Fruit fly (Drosophila melanogaster) whole organism, embryonic: ENCODE data around the gene uncNacbeta.

Experiments
- Atf-2 ChIP-seq: fragments of 200-800 bp; sonication (Bioruptor generic); optimal IDR thresholded peaks from 2 replicates; lab custom pipeline; 2016; ENCODE audit warnings: missing biosample characterization, missing genetic modification characterization
- Atf6 ChIP-seq: fragments of 200-800 bp; sonication (Bioruptor generic); IDR thresholded peaks from 2 replicates; pipeline ENCODE4 v1.3.6; 2022; ENCODE audit warnings: missing biosample characterization, missing genetic modification characterization
- Bdp1 ChIP-seq: fragments of 200-800 bp; sonication (Bioruptor generic); optimal IDR thresholded peaks from 3 replicates; lab custom pipeline; 2016; ENCODE audit warnings: missing biosample characterization, missing genetic modification characterization
- BtbVII ChIP-seq: fragments of 200-800 bp; sonication (Bioruptor generic); optimal IDR thresholded peaks from 3 replicates; lab custom pipeline; 2017; ENCODE audit warnings: missing biosample characterization, mild to moderate bottlenecking, missing genetic modification characterization
- CG11723 ChIP-seq: fragments of 200-800 bp; sonication (Bioruptor generic); optimal IDR thresholded peaks from 2 replicates; lab custom pipeline; 2017; ENCODE audit warnings: missing biosample characterization, mild to moderate bottlenecking, missing genetic modification characterization
- CG13424 ChIP-seq: fragments of 200-800 bp; sonication (Bioruptor generic); optimal IDR thresholded peaks from 2 replicates; lab custom pipeline; 2019; ENCODE audit warnings: missing biosample characterization, mild to moderate bottlenecking, missing genetic modification characterization, moderate library complexity
- CG15601 ChIP-seq: fragments of 200-800 bp; sonication (Bioruptor generic); optimal IDR thresholded peaks from 3 replicates; lab custom pipeline; 2019; ENCODE audit warnings: missing biosample characterization, mild to moderate bottlenecking, missing genetic modification characterization, moderate library complexity
- CG1602 ChIP-seq: fragments of 200-800 bp; sonication (Bioruptor generic); optimal IDR thresholded peaks from 3 replicates; lab custom pipeline; 2016; ENCODE audit warnings: missing biosample characterization, missing genetic modification characterization
- CG17385 ChIP-seq: fragments of 200-800 bp; sonication (Bioruptor generic); optimal IDR thresholded peaks from 3 replicates; lab custom pipeline; 2018; ENCODE audit warnings: missing biosample characterization, mild to moderate bottlenecking, missing genetic modification characterization
- CG30403 ChIP-seq: fragments of 200-800 bp; sonication (Bioruptor generic); optimal IDR thresholded peaks from 3 replicates; lab custom pipeline; 2016; ENCODE audit warnings: missing biosample characterization, missing genetic modification characterization
- CG3163 ChIP-seq: fragments of 200-800 bp; sonication (Bioruptor generic); optimal IDR thresholded peaks from 3 replicates; lab custom pipeline; 2016; ENCODE audit warnings: missing biosample characterization, missing genetic modification characterization
- CG32767 ChIP-seq: fragments of 200-800 bp; sonication (Bioruptor generic); IDR thresholded peaks from 2 replicates; pipeline ENCODE4 v1.3.6; 2022; ENCODE audit warnings: missing biosample characterization, missing genetic modification characterization
- CG32772 ChIP-seq: fragments of 200-800 bp; sonication (Bioruptor generic); IDR thresholded peaks from 2 replicates; pipeline ENCODE4 v1.3.6; 2022; ENCODE audit warnings: missing biosample characterization, missing genetic modification characterization
- CG34224 ChIP-seq: fragments of 200-800 bp; sonication (Bioruptor generic); IDR thresholded peaks from 3 replicates; pipeline ENCODE4 v1.3.6; 2022; ENCODE audit warnings: missing biosample characterization, missing genetic modification characterization; ENCODE audit not compliant: partially characterized antibody
- CG43689 ChIP-seq: fragments of 200-800 bp; sonication (Bioruptor generic); IDR thresholded peaks from 2 replicates; pipeline ENCODE4 v1.3.6; 2022; ENCODE audit warnings: missing biosample characterization, missing genetic modification characterization
- CG4424 ChIP-seq: fragments of 200-800 bp; sonication (Bioruptor generic); optimal IDR thresholded peaks from 3 replicates; lab custom pipeline; 2016; ENCODE audit warnings: missing biosample characterization, missing genetic modification characterization
- CG5245 ChIP-seq: fragments of 200-800 bp; sonication (Bioruptor generic); optimal IDR thresholded peaks from 3 replicates; lab custom pipeline; 2016; ENCODE audit warnings: missing biosample characterization, missing genetic modification characterization
- CG6272 ChIP-seq: fragments of 200-800 bp; sonication (Bioruptor generic); IDR thresholded peaks from 2 replicates; pipeline ENCODE4 v1.3.6; 2022; ENCODE audit warnings: missing biosample characterization, missing genetic modification characterization
- CG8089 ChIP-seq: fragments of 200-800 bp; sonication (Bioruptor generic); optimal IDR thresholded peaks from 3 replicates; lab custom pipeline; 2016; ENCODE audit warnings: missing biosample characterization, missing genetic modification characterization
- CG8388 ChIP-seq: fragments of 200-800 bp; sonication (Bioruptor generic); optimal IDR thresholded peaks from 2 replicates; lab custom pipeline; 2019; ENCODE audit warnings: missing biosample characterization, mild to moderate bottlenecking, missing genetic modification characterization, moderate library complexity
- CG8478 ChIP-seq: fragments of >200 bp; optimal IDR thresholded peaks from 2 replicates; lab custom pipeline; 2018
- CG9932 ChIP-seq: fragments of 200-800 bp; sonication (Bioruptor generic); IDR thresholded peaks from 2 replicates; pipeline ENCODE4 v1.3.6; 2022; ENCODE audit warnings: missing biosample characterization, missing genetic modification characterization
- CrebB ChIP-seq: fragments of 200-800 bp; sonication (Bioruptor generic); optimal IDR thresholded peaks from 3 replicates; lab custom pipeline; 2018; ENCODE audit warnings: missing biosample characterization, mild to moderate bottlenecking, missing genetic modification characterization
- Elba2 ChIP-seq: fragments of 200-800 bp; sonication (Bioruptor generic); optimal IDR thresholded peaks from 3 replicates; lab custom pipeline; 2016; ENCODE audit warnings: missing biosample characterization, missing genetic modification characterization
- Fer3 ChIP-seq: fragments of 200-800 bp; sonication (Bioruptor generic); optimal IDR thresholded peaks from 2 replicates; lab custom pipeline; 2018; ENCODE audit warnings: missing biosample characterization, mild to moderate bottlenecking, missing genetic modification characterization, moderate library complexity
- Gsc ChIP-seq: fragments of 200-800 bp; sonication (Bioruptor generic); IDR thresholded peaks from 2 replicates; pipeline ENCODE4 v1.3.6; 2022; ENCODE audit warnings: missing biosample characterization, missing genetic modification characterization
- Hsf ChIP-seq: fragments of 200-800 bp; sonication (Bioruptor generic); optimal IDR thresholded peaks from 3 replicates; lab custom pipeline; 2016; ENCODE audit warnings: missing biosample characterization, missing genetic modification characterization
- Kr ChIP-seq: fragments of 200-800 bp; sonication (Bioruptor generic); optimal IDR thresholded peaks from 2 replicates; lab custom pipeline; 2017; ENCODE audit warnings: missing biosample characterization, mild to moderate bottlenecking, missing genetic modification characterization
- Lim3 ChIP-seq: fragments of 200-800 bp; sonication (Bioruptor generic); IDR thresholded peaks from 2 replicates; pipeline ENCODE4 v1.3.6; 2022; ENCODE audit warnings: missing biosample characterization, missing genetic modification characterization
- Ravus ChIP-seq: fragments of 200-800 bp; sonication (Bioruptor generic); IDR thresholded peaks from 2 replicates; pipeline ENCODE4 v1.3.6; 2022; ENCODE audit warnings: missing biosample characterization, missing genetic modification characterization
- Tbp ChIP-seq: fragments of >200 bp; optimal IDR thresholded peaks from 2 replicates; lab custom pipeline; 2018; ENCODE audit warnings: missing biosample characterization, missing genetic modification characterization
- bab2 ChIP-seq: fragments of 200-800 bp; sonication (Bioruptor generic); optimal IDR thresholded peaks from 2 replicates; lab custom pipeline; 2016; ENCODE audit warnings: missing biosample characterization, missing genetic modification characterization
- cad ChIP-seq: fragments of >200 bp; optimal IDR thresholded peaks from 2 replicates; lab custom pipeline; 2017; ENCODE audit warnings: missing biosample characterization, missing genetic modification characterization
- ci ChIP-seq: fragments of 200-800 bp; sonication (Bioruptor generic); IDR thresholded peaks from 3 replicates; pipeline ENCODE4 v1.3.6; 2022; ENCODE audit warnings: missing biosample characterization, missing genetic modification characterization
- crc ChIP-seq: fragments of 200-800 bp; sonication (Bioruptor generic); optimal IDR thresholded peaks from 2 replicates; lab custom pipeline; 2016; ENCODE audit warnings: missing biosample characterization, missing genetic modification characterization
- da ChIP-seq: fragments of 200-800 bp; sonication (Bioruptor generic); optimal IDR thresholded peaks from 2 replicates; lab custom pipeline; 2016; ENCODE audit warnings: missing biosample characterization, missing genetic modification characterization
- dimm ChIP-seq: fragments of 200-800 bp; sonication (Bioruptor generic); IDR thresholded peaks from 2 replicates; pipeline ENCODE4 v1.3.6; 2022; ENCODE audit warnings: missing biosample characterization, missing genetic modification characterization
- disco-r ChIP-seq: fragments of 200-800 bp; sonication (Bioruptor generic); optimal IDR thresholded peaks from 2 replicates; lab custom pipeline; 2016; ENCODE audit warnings: missing biosample characterization, missing genetic modification characterization
- en ChIP-seq: fragments of 200-800 bp; sonication (Bioruptor generic); optimal IDR thresholded peaks from 2 replicates; lab custom pipeline; 2016; ENCODE audit warnings: missing biosample characterization, missing genetic modification characterization
- exex ChIP-seq: fragments of 200-800 bp; sonication (Bioruptor generic); optimal IDR thresholded peaks from 4 replicates; lab custom pipeline; 2018; ENCODE audit warnings: missing biosample characterization, mild to moderate bottlenecking, missing genetic modification characterization, moderate library complexity
- ftz-f1 ChIP-seq: fragments of 200-800 bp; sonication (Bioruptor generic); optimal IDR thresholded peaks from 2 replicates; lab custom pipeline; 2016; ENCODE audit warnings: missing biosample characterization, missing genetic modification characterization
- gcm2 ChIP-seq: fragments of 200-800 bp; sonication (Bioruptor generic); optimal IDR thresholded peaks from 2 replicates; lab custom pipeline; 2016; ENCODE audit warnings: missing biosample characterization, missing genetic modification characterization
- gsb-n ChIP-seq: fragments of 200-800 bp; sonication (Bioruptor generic); optimal IDR thresholded peaks from 3 replicates; lab custom pipeline; 2018; ENCODE audit warnings: missing biosample characterization, mild to moderate bottlenecking, missing genetic modification characterization
- hkb ChIP-seq, 2 experiments: fragments of 200-800 bp in 1 of 2; fragments of >200 bp in 1 of 2; sonication (Bioruptor generic) in 1 of 2; IDR thresholded peaks in 1 of 2; optimal IDR thresholded peaks in 1 of 2; 2 replicates each; pipeline versions ENCODE4 v1.3.6 to Lab custom; 2017 to 2022; ENCODE audit warnings: missing biosample characterization in 1 of 2, missing genetic modification characterization in 1 of 2
- knrl ChIP-seq: fragments of 200-800 bp; sonication (Bioruptor generic); IDR thresholded peaks from 3 replicates; pipeline ENCODE4 v1.3.6; 2022; ENCODE audit warnings: missing biosample characterization, missing genetic modification characterization; ENCODE audit not compliant: partially characterized antibody
- pnt ChIP-seq: fragments of 200-800 bp; sonication (Bioruptor generic); optimal IDR thresholded peaks from 3 replicates; lab custom pipeline; 2016; ENCODE audit warnings: missing biosample characterization, missing genetic modification characterization
- sim ChIP-seq: fragments of 200-800 bp; sonication (Bioruptor generic); IDR thresholded peaks from 2 replicates; pipeline ENCODE4 v1.3.6; 2022; ENCODE audit warnings: missing biosample characterization, missing genetic modification characterization
- sqz ChIP-seq: fragments of 200-800 bp; sonication (Bioruptor generic); optimal IDR thresholded peaks from 3 replicates; lab custom pipeline; 2018; ENCODE audit warnings: missing biosample characterization, mild to moderate bottlenecking, missing genetic modification characterization
- unpg ChIP-seq: fragments of 200-800 bp; sonication (Bioruptor generic); optimal IDR thresholded peaks from 3 replicates; lab custom pipeline; 2018; ENCODE audit warnings: missing biosample characterization, mild to moderate bottlenecking, missing genetic modification characterization, moderate library complexity
- zfh2 ChIP-seq: fragments of 200-800 bp; sonication (Bioruptor generic); optimal IDR thresholded peaks from 2 replicates; lab custom pipeline; 2016; ENCODE audit warnings: missing biosample characterization, missing genetic modification characterization

uncNacbeta gene

DNA sequence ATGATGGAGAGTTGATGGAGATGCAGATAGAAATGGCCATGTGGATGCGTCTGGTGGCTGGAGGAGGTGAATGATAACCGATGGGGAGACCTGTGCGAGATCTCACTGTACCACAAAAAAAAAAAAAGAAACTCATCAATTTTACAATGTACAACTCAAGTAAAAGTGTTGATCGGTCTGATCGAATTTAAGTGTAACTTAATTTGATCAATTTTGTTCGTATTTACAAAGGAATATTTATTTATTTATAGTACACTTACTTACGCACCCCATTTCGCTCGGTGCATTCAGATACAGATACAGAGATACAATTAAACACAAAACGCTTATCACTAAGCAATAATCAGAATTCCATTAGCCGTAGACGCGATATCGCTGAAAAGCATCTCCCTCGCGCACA, 40.9 kb downstream of the uncNacbeta start (continued):
- TF ChIP-seq unpg (GFP tag; lab: Kevin White, UChicago) (peak; percentile 66), crc (peak; percentile 32), BtbVII (GFP tag; lab: Kevin White, UChicago) (no peak), cad (GFP tag; lab: Kevin White, UChicago) (no peak), CG1602 (GFP tag; lab: Kevin White, UChicago) (peak; percentile 44), dimm (no peak), Tbp (GFP tag; lab: Kevin White, UChicago) (no peak), sim (GFP tag; lab: Robert Waterston, UW) (peak; percentile 74), exex (tag; lab: Kevin White, UChicago) (no peak), Hsf (GFP tag; lab: Kevin White, UChicago) (peak; percentile 48), CG43689 (GFP tag; lab: Robert Waterston, UW) (no peak), CG17385 (peak; percentile 16), CG6272 (peak; percentile 68), Lim3 (GFP tag; lab: Robert Waterston, UW) (no peak), CG15601 (tag; lab: Kevin White, UChicago) (peak; percentile 48), disco-r (peak; percentile 18), zfh2 (no peak), Bdp1 (no peak), pnt (GFP tag; lab: Kevin White, UChicago) (peak; percentile 10), CG32772 (peak; percentile 48; the same call in 1 of the 2 replicates), CG8478 (lab: Kevin White, UChicago) (no peak), bab2 (GFP tag; lab: Kevin White, UChicago) (peak; percentile 31), en (GFP tag; lab: Kevin White, UChicago) (no peak), hkb (optimal IDR thresholded peaks at IDR 0.05; lab: Kevin White, UChicago) (no peak), hkb (GFP tag; IDR thresholded peaks at IDR 0.05; lab: Robert Waterston, UW) (peak; percentile 56), ftz-f1 (GFP tag; lab: Kevin White, UChicago) (no peak), Ravus (GFP tag; lab: Robert Waterston, UW) (no peak; the same call in 1 of the 2 replicates)

DNA sequence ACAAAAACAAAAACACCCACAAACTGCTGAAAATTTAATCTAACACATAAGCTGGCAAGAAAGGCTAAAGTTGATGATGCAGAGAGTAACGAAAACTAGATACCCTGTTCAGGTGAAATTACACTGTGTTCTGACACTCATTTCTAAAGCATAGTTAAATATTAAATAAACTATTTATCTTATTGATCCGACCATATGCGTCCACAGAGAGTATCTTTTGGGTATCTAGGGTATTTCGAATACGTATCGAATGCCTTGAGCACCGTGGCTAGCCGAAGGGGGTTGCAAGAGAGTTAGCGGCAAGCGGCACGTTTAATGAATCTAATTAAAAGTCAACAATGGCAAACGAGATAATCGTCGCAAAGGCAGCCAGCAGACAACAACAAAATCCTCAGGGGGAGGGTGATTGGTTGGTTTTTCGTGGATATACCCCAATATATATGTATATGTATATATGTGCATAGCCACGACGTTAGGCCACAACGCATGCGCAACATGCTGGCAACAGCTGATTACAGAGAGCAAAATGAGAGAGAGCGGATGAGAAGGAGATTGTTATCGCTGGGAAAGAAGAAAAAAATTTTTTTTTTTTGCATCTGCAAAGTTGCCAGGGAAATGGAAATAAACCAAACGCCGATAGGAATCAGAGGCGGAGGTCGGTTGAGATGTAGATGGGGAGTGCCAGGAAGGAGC, 41.5 kb downstream of the uncNacbeta start:
- TF ChIP-seq CG13424 (tag; lab: Kevin White, UChicago), result peak; percentile 56
- TF ChIP-seq ftz-f1 (GFP tag; lab: Kevin White, UChicago), result no peak
- TF ChIP-seq ci (GFP tag; lab: Robert Waterston, UW), result peak; percentile 90
- TF ChIP-seq knrl (GFP tag; lab: Robert Waterston, UW), result no peak
- no peak for TF ChIP-seq CG34224 (GFP tag; lab: Robert Waterston, UW)
- TF ChIP-seq Elba2 (GFP tag; lab: Kevin White, UChicago), result peak; percentile 33
- 0 out of 2 replicates have a peak, but pooled peaks have one; percentile 39 for TF ChIP-seq Lim3 (GFP tag; lab: Robert Waterston, UW)
- TF ChIP-seq CG8089 (GFP tag; lab: Kevin White, UChicago), result peak; percentile 34
- TF ChIP-seq CrebB (tag; lab: Kevin White, UChicago), result peak; percentile 25
- peak; percentile 75 for TF ChIP-seq Fer3 (tag; lab: Kevin White, UChicago)
- peak; percentile 73 for TF ChIP-seq CG30403
- TF ChIP-seq Kr (GFP tag; lab: Kevin White, UChicago), result peak; percentile 18
- 0 out of 2 replicates have a peak, but pooled peaks have one; percentile 13 for TF ChIP-seq CG9932 (GFP tag; lab: Robert Waterston, UW)
- TF ChIP-seq CG11723 (GFP tag; lab: Kevin White, UChicago), result peak; percentile 33
- TF ChIP-seq CG5245, result peak; percentile 56
- TF ChIP-seq sqz (GFP tag; lab: Kevin White, UChicago), result no peak
- peak; percentile 86 for TF ChIP-seq CG4424
- TF ChIP-seq BtbVII (GFP tag; lab: Kevin White, UChicago), result peak; percentile 71
- TF ChIP-seq gcm2 (GFP tag; lab: Kevin White, UChicago), result no peak
- peak; percentile 34 for TF ChIP-seq Atf-2 (GFP tag; lab: Kevin White, UChicago)
- no peak for TF ChIP-seq da
- TF ChIP-seq CG32767 (GFP tag; lab: Robert Waterston, UW), result peak; percentile 87
- peak; percentile 81 for TF ChIP-seq CG1602 (GFP tag; lab: Kevin White, UChicago)
- TF ChIP-seq CG8388 (GFP tag; lab: Kevin White, UChicago), result peak; percentile 73
- peak; percentile 72 for TF ChIP-seq Gsc
- peak; percentile 82 for TF ChIP-seq gsb-n (tag; lab: Kevin White, UChicago)
- peak; percentile 44; the same call in 1 of the 2 replicates for TF ChIP-seq Atf6 (GFP tag; lab: Robert Waterston, UW)
- TF ChIP-seq CG3163 (GFP tag; lab: Kevin White, UChicago), result no peak
